Fruit fly (Drosophila melanogaster): ENCODE results near the gene Npc2d.
A peak's percentile ranks its signal among the peaks of the same experiment; 100 is the strongest.

Gene Npc2d

DNA sequence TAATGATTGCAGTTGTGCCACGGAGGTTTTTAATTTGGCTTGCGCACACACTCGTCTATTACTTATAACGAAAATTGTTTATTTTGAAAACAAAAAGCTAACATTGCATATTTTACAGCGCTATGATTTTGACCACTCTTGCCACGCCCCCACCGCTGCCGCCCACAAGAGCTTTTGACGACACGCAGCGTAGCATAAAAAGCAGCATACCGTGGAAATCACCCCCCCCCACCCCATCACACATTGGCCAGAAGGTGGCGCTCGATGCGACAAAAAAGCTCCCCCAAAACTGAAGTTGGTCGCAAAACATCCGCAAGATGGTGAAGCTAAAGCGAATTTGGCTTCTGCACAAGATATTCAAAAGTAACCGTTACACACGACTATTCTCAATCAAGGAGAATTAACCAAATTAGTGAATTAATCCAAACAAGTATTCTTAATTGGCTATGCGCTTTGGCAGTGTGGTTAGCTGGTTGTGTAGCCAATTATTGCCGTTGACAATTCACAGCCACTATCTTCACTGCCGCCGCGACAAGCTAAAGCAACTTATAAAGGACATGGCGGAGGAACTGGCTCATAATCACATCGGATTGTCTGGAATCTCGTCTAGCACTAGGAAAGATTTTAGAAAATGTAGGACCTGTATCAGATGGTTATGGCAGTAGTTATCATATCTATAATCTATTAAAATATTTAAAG, 44.8 kb upstream of the Npc2d start (continued):
- TF ChIP-seq sug (tag; optimal IDR thresholded peaks at IDR 0.05) (peak; percentile 56), sr (GFP tag; IDR thresholded peaks at IDR 0.05) (0 out of 3 replicates have a peak, but pooled peaks have one; percentile 40), usp (GFP tag; optimal IDR thresholded peaks at IDR 0.05) (no peak), CG3995 (GFP tag; optimal IDR thresholded peaks at IDR 0.05) (no peak), gcm (GFP tag; optimal IDR thresholded peaks at IDR 0.05) (no peak), CG10543 (GFP tag; optimal IDR thresholded peaks at IDR 0.05) (peak; percentile 6), Sry-δ (GFP tag; optimal IDR thresholded peaks at IDR 0.05) (no peak), CG17385 (GFP tag; optimal IDR thresholded peaks at IDR 0.05) (peak; percentile 6), Ada2b (GFP tag; IDR thresholded peaks at IDR 0.05) (no peak), CG4282 (GFP tag; optimal IDR thresholded peaks at IDR 0.05) (no peak), stwl (tag; optimal IDR thresholded peaks at IDR 0.05) (no peak), pfk (GFP tag; optimal IDR thresholded peaks at IDR 0.05) (no peak), CG12155 (GFP tag; optimal IDR thresholded peaks at IDR 0.05) (peak; percentile 27), trem (tag; optimal IDR thresholded peaks at IDR 0.05) (no peak), fd64A (GFP tag; optimal IDR thresholded peaks at IDR 0.05) (no peak), CG3407 (GFP tag; optimal IDR thresholded peaks at IDR 0.05) (no peak), Drgx (GFP tag; IDR thresholded peaks at IDR 0.05) (no peak), HmgZ (tag; optimal IDR thresholded peaks at IDR 0.05) (peak; percentile 74), Hey (tag; optimal IDR thresholded peaks at IDR 0.05) (no peak), CG14860 (GFP tag; IDR thresholded peaks at IDR 0.05; ENCODE audit: partially characterized antibody) (no peak), CG14014 (GFP tag; IDR thresholded peaks at IDR 0.05) (peak; percentile 40; the same call in 1 of the 2 replicates), Hr3 (GFP tag; optimal IDR thresholded peaks at IDR 0.05) (no peak), lov (optimal IDR thresholded peaks at IDR 0.05) (no peak), lov (GFP tag; IDR thresholded peaks at IDR 0.05) (no peak), otp (GFP tag; IDR thresholded peaks at IDR 0.05) (peak; percentile 51; the same call in 2 of the 3 replicates), Hmr (GFP tag; optimal IDR thresholded peaks at IDR 0.05) (peak; percentile 81), CG6791 (GFP tag; IDR thresholded peaks at IDR 0.05; ENCODE audit: partially characterized antibody) (no peak), CG13775 (GFP tag; optimal IDR thresholded peaks at IDR 0.05) (peak; percentile 16), Mrtf (GFP tag; IDR thresholded peaks at IDR 0.05) (peak; percentile 60; the same call in 1 of the 3 replicates), da (GFP tag; optimal IDR thresholded peaks at IDR 0.05) (no peak), CG10431 (GFP tag; optimal IDR thresholded peaks at IDR 0.05) (no peak), scrt (GFP tag; optimal IDR thresholded peaks at IDR 0.05) (no peak), Xbp1 (GFP tag; optimal IDR thresholded peaks at IDR 0.05) (peak; percentile 24), ttk (GFP tag; IDR thresholded peaks at IDR 0.05) (0 out of 2 replicates have a peak, but pooled peaks have one; percentile 21), repo (GFP tag; optimal IDR thresholded peaks at IDR 0.05) (no peak), maf-S (GFP tag; optimal IDR thresholded peaks at IDR 0.05) (no peak), CG15073 (GFP tag; optimal IDR thresholded peaks at IDR 0.05) (no peak), CG14965 (GFP tag; optimal IDR thresholded peaks at IDR 0.05; ENCODE audit: borderline replicate concordance) (no peak), Spps (tag; optimal IDR thresholded peaks at IDR 0.05) (no peak), ash1 (GFP tag; optimal IDR thresholded peaks at IDR 0.05) (peak; percentile 1), ATbp (GFP tag; optimal IDR thresholded peaks at IDR 0.05) (peak; percentile 47), mirr (GFP tag; optimal IDR thresholded peaks at IDR 0.05) (no peak), ftz-f1 (GFP tag; optimal IDR thresholded peaks at IDR 0.05) (peak; percentile 63), en (GFP tag; optimal IDR thresholded peaks at IDR 0.05) (no peak), Ets65A (GFP tag) (peak; percentile 93), Nf-YC (tag; optimal IDR thresholded peaks at IDR 0.05) (no peak), luna (GFP tag; optimal IDR thresholded peaks at IDR 0.05) (no peak), fd96Cb (tag; optimal IDR thresholded peaks at IDR 0.05) (no peak), CG9932 (GFP tag; IDR thresholded peaks at IDR 0.05) (peak; percentile 68), chm (GFP tag; IDR thresholded peaks at IDR 0.05) (0 out of 2 replicates have a peak, but pooled peaks have one; percentile 59), row (GFP tag; IDR thresholded peaks at IDR 0.05) (no peak)
